Fruit fly (Drosophila melanogaster): Measurements from ENCODE around the gene ey.

The ey gene

dm6 chr4:697463-697862, at the start of gene ey (continued):
- TF ChIP-seq CG30020 (tag; optimal IDR thresholded peaks at IDR 0.05) (no peak), CG4820 (GFP tag; optimal IDR thresholded peaks at IDR 0.05) (no peak), gsb-n (tag; optimal IDR thresholded peaks at IDR 0.05) (no peak), Elba2 (GFP tag; optimal IDR thresholded peaks at IDR 0.05) (peak; percentile 2), CG10654 (GFP tag; optimal IDR thresholded peaks at IDR 0.05) (no peak), CG17186 (GFP tag; optimal IDR thresholded peaks at IDR 0.05) (peak; percentile 41), CG9437 (GFP tag; optimal IDR thresholded peaks at IDR 0.05) (no peak), NK7.1 (GFP tag; optimal IDR thresholded peaks at IDR 0.05) (no peak), CG12299 (tag; optimal IDR thresholded peaks at IDR 0.05) (no peak), kay (GFP tag; optimal IDR thresholded peaks at IDR 0.05) (no peak), ken (GFP tag; IDR thresholded peaks at IDR 0.05) (no peak), CG2889 (GFP tag; IDR thresholded peaks at IDR 0.05) (no peak), CG8765 (GFP tag; IDR thresholded peaks at IDR 0.05) (no peak), tgo (GFP tag; IDR thresholded peaks at IDR 0.05) (no peak), al (GFP tag; IDR thresholded peaks at IDR 0.05) (no peak), Dbx (GFP tag; IDR thresholded peaks at IDR 0.05) (no peak), CG12659 (GFP tag; optimal IDR thresholded peaks at IDR 0.05) (peak; percentile 73), her (GFP tag; optimal IDR thresholded peaks at IDR 0.05) (no peak), Poxn (GFP tag; IDR thresholded peaks at IDR 0.05) (no peak), mld (GFP tag; IDR thresholded peaks at IDR 0.05; ENCODE audit: partially characterized antibody) (no peak), CG18764 (GFP tag; optimal IDR thresholded peaks at IDR 0.05) (no peak), Usf (GFP tag; optimal IDR thresholded peaks at IDR 0.05) (no peak), CrebB (tag; optimal IDR thresholded peaks at IDR 0.05) (no peak), zfh2 (GFP tag; optimal IDR thresholded peaks at IDR 0.05) (no peak), Doc2 (GFP tag; IDR thresholded peaks at IDR 0.05) (no peak), CG17829 (tag; optimal IDR thresholded peaks at IDR 0.05) (peak; percentile 25), slbo (GFP tag; IDR thresholded peaks at IDR 0.05) (peak; percentile 20; the same call in 1 of the 2 replicates), Fer2 (tag; optimal IDR thresholded peaks at IDR 0.05) (no peak), Nf-YB (GFP tag; optimal IDR thresholded peaks at IDR 0.05) (peak; percentile 14), CG8924 (tag; optimal IDR thresholded peaks at IDR 0.05) (peak; percentile 81), grau (tag; optimal IDR thresholded peaks at IDR 0.05) (no peak), knrl (GFP tag; IDR thresholded peaks at IDR 0.05; ENCODE audit: partially characterized antibody) (no peak; the same call in 2 of the 3 replicates)

dm6 chr4:659058-659588, 38.4 kb upstream of the ey start:
- TF ChIP-seq CG11695 (GFP tag; IDR thresholded peaks at IDR 0.05) (no peak), CG6791 (GFP tag; IDR thresholded peaks at IDR 0.05; ENCODE audit: partially characterized antibody) (0 out of 3 replicates have a peak, but pooled peaks have one; percentile 31), sr (GFP tag; IDR thresholded peaks at IDR 0.05) (no peak), Bgb (GFP tag; IDR thresholded peaks at IDR 0.05; ENCODE audit: partially characterized antibody) (0 out of 2 replicates have a peak, but pooled peaks have one; percentile 13), nom (GFP tag; optimal IDR thresholded peaks at IDR 0.05) (no peak), ERR (GFP tag; optimal IDR thresholded peaks at IDR 0.05) (no peak), Med (GFP tag) (peak; percentile 66), cg (GFP tag; optimal IDR thresholded peaks at IDR 0.05) (no peak), grau (tag; optimal IDR thresholded peaks at IDR 0.05) (no peak), CoRest (tag; optimal IDR thresholded peaks at IDR 0.05) (no peak), Vsx1 (GFP tag; optimal IDR thresholded peaks at IDR 0.05) (no peak)
